Worm (Caenorhabditis elegans) whole organism, early embryonic: Measurements from ENCODE around the gene unc-43.

Experiments
- B0310.2 ChIP-seq: sonication (generic microtip); optimal IDR thresholded peaks from 2 replicates; lab custom pipeline; 2016; ENCODE audit warnings: mild to moderate bottlenecking, missing genetic modification characterization, missing compliant biosample characterization
- F13C5.2 ChIP-seq: sonication (generic microtip); optimal IDR thresholded peaks from 2 replicates; lab custom pipeline; 2017; ENCODE audit warnings: mild to moderate bottlenecking, missing genetic modification characterization, inconsistent platforms, missing compliant biosample characterization
- aly-1 ChIP-seq: sonication (generic microtip); optimal IDR thresholded peaks from 2 replicates; lab custom pipeline; 2016; ENCODE audit warnings: missing genetic modification characterization, missing compliant biosample characterization
- ama-1 ChIP-seq: fragments of 150-350 bp; optimal IDR thresholded peaks from 2 replicates; lab custom pipeline; 2014
- ceh-13 ChIP-seq: fragments of 200-800 bp; sonication (Bioruptor generic); optimal IDR thresholded peaks from 2 replicates; lab custom pipeline; 2018; ENCODE audit warnings: mild to moderate bottlenecking, missing genetic modification characterization, missing compliant biosample characterization
- ceh-36 ChIP-seq: sonication (generic microtip); optimal IDR thresholded peaks from 2 replicates; lab custom pipeline; 2016; ENCODE audit warnings: missing genetic modification characterization, inconsistent platforms, missing compliant biosample characterization
- ets-7 ChIP-seq: sonication (generic microtip); optimal IDR thresholded peaks from 2 replicates; lab custom pipeline; 2016; ENCODE audit warnings: missing genotype, missing genetic modification characterization, missing compliant biosample characterization
- flt-1 ChIP-seq: fragments of 200-800 bp; sonication (Bioruptor generic); IDR thresholded peaks from 2 replicates; pipeline ENCODE4 v1.3.6; 2022; ENCODE audit warnings: missing genetic modification characterization, missing compliant biosample characterization
- hmbx-1 ChIP-seq: sonication (generic microtip); optimal IDR thresholded peaks from 2 replicates; lab custom pipeline; 2016; ENCODE audit warnings: mild to moderate bottlenecking, missing genetic modification characterization, missing compliant biosample characterization
- hmg-4 ChIP-seq: fragments of 200-800 bp; sonication (Bioruptor generic); optimal IDR thresholded peaks from 2 replicates; lab custom pipeline; 2018; ENCODE audit warnings: mild to moderate bottlenecking, missing genetic modification characterization, missing compliant biosample characterization
- hnd-1 ChIP-seq: sonication (generic microtip); optimal IDR thresholded peaks from 2 replicates; lab custom pipeline; 2016; ENCODE audit warnings: missing genetic modification characterization, missing compliant biosample characterization
- pes-1 ChIP-seq: fragments of 200-800 bp; sonication (Bioruptor generic); IDR thresholded peaks from 2 replicates; pipeline ENCODE4 v1.3.6; 2022; ENCODE audit warnings: missing genetic modification reagents, missing genetic modification characterization, missing compliant biosample characterization
- scrt-1 ChIP-seq: fragments of 200-800 bp; sonication (Bioruptor generic); IDR thresholded peaks from 2 replicates; pipeline ENCODE4 v1.3.6; 2022; ENCODE audit warnings: missing genetic modification characterization, missing compliant biosample characterization
- sea-1 ChIP-seq: fragments of 200-800 bp; sonication (Bioruptor generic); conservative IDR thresholded peaks from 2 replicates; pipeline ENCODE4 v1.3.6; 2022; ENCODE audit warnings: missing genetic modification characterization, missing compliant biosample characterization
- tbx-11 ChIP-seq: fragments of 200-800 bp; sonication (Bioruptor generic); IDR thresholded peaks from 2 replicates; pipeline ENCODE4 v1.3.6; 2022; ENCODE audit warnings: missing genetic modification characterization, missing compliant biosample characterization
- tbx-37 ChIP-seq: fragments of 200-800 bp; sonication (Bioruptor generic); conservative IDR thresholded peaks from 2 replicates; pipeline ENCODE4 v1.3.6; 2022; ENCODE audit warnings: missing genetic modification reagents, missing genetic modification characterization, missing compliant biosample characterization
- tra-4 ChIP-seq: sonication (generic microtip); optimal IDR thresholded peaks from 2 replicates; lab custom pipeline; 2017; ENCODE audit warnings: missing genetic modification characterization, missing compliant biosample characterization

Gene unc-43

ce11 chrIV:10296036-10296435 lies 54.0 kb downstream of the unc-43 start:
- no peak for TF ChIP-seq pes-1 (GFP tag; lab: Robert Waterston, UW)
- TF ChIP-seq tbx-37 (GFP tag; lab: Robert Waterston, UW), result no peak
- TF ChIP-seq ama-1 (lab: Kevin White, UChicago), result no peak
- no peak for TF ChIP-seq flt-1 (GFP tag; lab: Robert Waterston, UW)
- no peak for TF ChIP-seq sea-1
- no peak for TF ChIP-seq hnd-1 (tag; lab: Kevin White, UChicago)
- no peak for TF ChIP-seq B0310.2 (tag; lab: Kevin White, UChicago)
- TF ChIP-seq ceh-13 (GFP tag; lab: Kevin White, UChicago), result no peak
- TF ChIP-seq aly-1 (tag; lab: Kevin White, UChicago), result no peak
- TF ChIP-seq hmg-4 (GFP tag; lab: Kevin White, UChicago), result no peak
- no peak for TF ChIP-seq tra-4 (tag; lab: Kevin White, UChicago)

- TF ChIP-seq ceh-36 (tag; lab: Kevin White, UChicago) (no peak), hmg-4 (GFP tag; lab: Kevin White, UChicago) (no peak), B0310.2 (tag; lab: Kevin White, UChicago) (no peak), ama-1 (lab: Kevin White, UChicago) (no peak), tbx-11 (GFP tag; lab: Robert Waterston, UW) (no peak), pes-1 (GFP tag; lab: Robert Waterston, UW) (no peak), aly-1 (tag; lab: Kevin White, UChicago) (no peak), hmbx-1 (tag; lab: Kevin White, UChicago) (no peak), tbx-37 (GFP tag; lab: Robert Waterston, UW) (no peak), sea-1 (no peak), hnd-1 (tag; lab: Kevin White, UChicago) (no peak), ets-7 (tag; lab: Kevin White, UChicago) (no peak)
These were observed 54.9 kb downstream of the unc-43 start, which contains the start of gene R09E10.13 for ce11 chrIV:10295084-10295483. Gene R09E10.13, minus strand, starts transcription at chrIV:10295144.

ce11 chrIV:10294030-10294429 lies 56.0 kb downstream of the unc-43 start, which contains the start of gene R09E10.6:
Gene R09E10.6, minus strand, starts transcription at chrIV:10294130.
- no peak for TF ChIP-seq hmbx-1 (tag; lab: Kevin White, UChicago)
- TF ChIP-seq aly-1 (tag; lab: Kevin White, UChicago), result no peak
- no peak for TF ChIP-seq B0310.2 (tag; lab: Kevin White, UChicago)
- TF ChIP-seq ama-1 (lab: Kevin White, UChicago), result no peak
- TF ChIP-seq tra-4 (tag; lab: Kevin White, UChicago), result no peak
- TF ChIP-seq flt-1 (GFP tag; lab: Robert Waterston, UW), result no peak
- TF ChIP-seq hmg-4 (GFP tag; lab: Kevin White, UChicago), result no peak
- no peak for TF ChIP-seq sea-1
- TF ChIP-seq scrt-1 (GFP tag; lab: Robert Waterston, UW), result no peak
- no peak for TF ChIP-seq tbx-37 (GFP tag; lab: Robert Waterston, UW)
- TF ChIP-seq tbx-11 (GFP tag; lab: Robert Waterston, UW), result no peak

- TF ChIP-seq aly-1 (tag; lab: Kevin White, UChicago) (no peak), hmg-4 (GFP tag; lab: Kevin White, UChicago) (no peak), F13C5.2 (tag; lab: Kevin White, UChicago) (no peak), ceh-36 (tag; lab: Kevin White, UChicago) (no peak)
These were observed 61.4 kb downstream of the unc-43 start for ce11 chrIV:10288575-10288974.

ce11 chrIV:10286655-10287054 lies 63.4 kb downstream of the unc-43 start, which contains the start of gene ebax-1:
Gene ebax-1, plus strand, starts transcription at chrIV:10286955.
- TF ChIP-seq ceh-13 (GFP tag; lab: Kevin White, UChicago), result no peak

- TF ChIP-seq F13C5.2 (tag; lab: Kevin White, UChicago), result no peak
- TF ChIP-seq hmbx-1 (tag; lab: Kevin White, UChicago), result no peak
- no peak for TF ChIP-seq tbx-37 (GFP tag; lab: Robert Waterston, UW)
- no peak for TF ChIP-seq ceh-13 (GFP tag; lab: Kevin White, UChicago)
- no peak for TF ChIP-seq ama-1 (lab: Kevin White, UChicago)
- no peak for TF ChIP-seq flt-1 (GFP tag; lab: Robert Waterston, UW)
- TF ChIP-seq pes-1 (GFP tag; lab: Robert Waterston, UW), result no peak
- TF ChIP-seq ceh-36 (tag; lab: Kevin White, UChicago), result no peak
- TF ChIP-seq tra-4 (tag; lab: Kevin White, UChicago), result no peak
- no peak for TF ChIP-seq hmg-4 (GFP tag; lab: Kevin White, UChicago)
- TF ChIP-seq sea-1, result no peak
- no peak for TF ChIP-seq ets-7 (tag; lab: Kevin White, UChicago)
These were observed 64.7 kb downstream of the unc-43 start for ce11 chrIV:10285328-10285727.

- TF ChIP-seq hmg-4 (GFP tag; lab: Kevin White, UChicago), result peak; percentile 44
- TF ChIP-seq scrt-1 (GFP tag; lab: Robert Waterston, UW), result no peak
- TF ChIP-seq hnd-1 (tag; lab: Kevin White, UChicago), result no peak
- no peak for TF ChIP-seq ceh-13 (GFP tag; lab: Kevin White, UChicago)
- TF ChIP-seq tra-4 (tag; lab: Kevin White, UChicago), result no peak
- peak; percentile 37 for TF ChIP-seq aly-1 (tag; lab: Kevin White, UChicago)
- no peak for TF ChIP-seq sea-1
- TF ChIP-seq tbx-37 (GFP tag; lab: Robert Waterston, UW), result no peak
- TF ChIP-seq ceh-36 (tag; lab: Kevin White, UChicago), result no peak
- no peak for TF ChIP-seq tbx-11 (GFP tag; lab: Robert Waterston, UW)
- no peak for TF ChIP-seq ama-1 (lab: Kevin White, UChicago)
- no peak for TF ChIP-seq flt-1 (GFP tag; lab: Robert Waterston, UW)
- TF ChIP-seq B0310.2 (tag; lab: Kevin White, UChicago), result no peak
- no peak for TF ChIP-seq hmbx-1 (tag; lab: Kevin White, UChicago)
- TF ChIP-seq F13C5.2 (tag; lab: Kevin White, UChicago), result peak; percentile 60
- no peak for TF ChIP-seq ets-7 (tag; lab: Kevin White, UChicago)
- no peak for TF ChIP-seq pes-1 (GFP tag; lab: Robert Waterston, UW)
These were observed 65.7 kb downstream of the unc-43 start, which contains the start of gene rad-51 for ce11 chrIV:10284194-10284910. Gene rad-51, minus strand, starts transcription at chrIV:10284244.
